Worm (Caenorhabditis elegans) whole organism, L4 larva: Measurements from ENCODE around the gene ZK686.2.

Source experiments
- F44E2.7 ChIP-seq: fragments of 200-800 bp; sonication (Bioruptor generic); IDR thresholded peaks from 2 replicates; pipeline ENCODE4 v2.1.2; 2022; ENCODE audit warnings: missing genetic modification characterization, missing compliant biosample characterization
- Y105C5A.15 ChIP-seq: fragments of 200-800 bp; sonication (Bioruptor generic); IDR thresholded peaks from 2 replicates; pipeline ENCODE4 v1.3.6; 2022; ENCODE audit warnings: missing genetic modification characterization, missing compliant biosample characterization
- Y48G9A.11 ChIP-seq: fragments of 200-800 bp; sonication (Bioruptor generic); IDR thresholded peaks from 2 replicates; pipeline ENCODE4 v1.3.6; 2022; ENCODE audit warnings: missing genetic modification reagents, missing genetic modification characterization, missing compliant biosample characterization
- aha-1 ChIP-seq: fragments of 150-350 bp; peaks from one replicate; lab custom pipeline; 2014; ENCODE audit warnings: missing biosample characterization, missing genetic modification characterization
- ama-1 ChIP-seq: fragments of 150-350 bp; optimal IDR thresholded peaks from 2 replicates; lab custom pipeline; 2014; ENCODE audit warnings: inconsistent platforms, mixed read lengths
- arid-1 ChIP-seq: fragments of 200-800 bp; sonication (Bioruptor generic); conservative IDR thresholded peaks from 2 replicates; pipeline ENCODE4 v1.3.6; 2022; ENCODE audit warnings: missing genetic modification reagents, missing genetic modification characterization, missing compliant biosample characterization
- attf-4 ChIP-seq: sonication (generic microtip); optimal IDR thresholded peaks from 3 replicates; lab custom pipeline; 2017; ENCODE audit warnings: missing biosample characterization, missing genetic modification characterization
- ceh-20 ChIP-seq: fragments of 200-800 bp; sonication (Bioruptor generic); IDR thresholded peaks from 2 replicates; pipeline ENCODE4 v1.3.6; 2022; ENCODE audit warnings: missing genetic modification reagents, missing genetic modification characterization, missing compliant biosample characterization
- ceh-28 ChIP-seq: fragments of 150-350 bp; optimal IDR thresholded peaks from 2 replicates; lab custom pipeline; 2014; ENCODE audit warnings: missing biosample characterization, missing genetic modification reagents, missing genetic modification characterization
- ceh-44 ChIP-seq: fragments of 200-800 bp; sonication (Bioruptor generic); IDR thresholded peaks from 2 replicates; pipeline ENCODE4 v1.3.6; 2022; ENCODE audit warnings: missing genetic modification reagents, missing genetic modification characterization, missing compliant biosample characterization
- ceh-62 ChIP-seq: sonication (generic microtip); optimal IDR thresholded peaks from 2 replicates; lab custom pipeline; 2017; ENCODE audit warnings: missing biosample characterization, missing genetic modification characterization
- ceh-82 ChIP-seq: sonication (generic microtip); optimal IDR thresholded peaks from 2 replicates; lab custom pipeline; 2017; ENCODE audit warnings: missing biosample characterization, missing genetic modification characterization
- ces-1 ChIP-seq: fragments of 150-350 bp; sonication (generic microtip); optimal IDR thresholded peaks from 4 replicates; lab custom pipeline; 2014; ENCODE audit warnings: missing biosample characterization, missing genetic modification reagents, missing genetic modification characterization
- daf-19 ChIP-seq: fragments of 200-800 bp; sonication (Bioruptor generic); conservative IDR thresholded peaks from 2 replicates; pipeline ENCODE4 v1.3.6; 2022; ENCODE audit warnings: missing genetic modification characterization, missing compliant biosample characterization
- dmd-6 ChIP-seq: fragments of 200-800 bp; sonication (Bioruptor generic); IDR thresholded peaks from 2 replicates; pipeline ENCODE4 v1.3.6; 2022; ENCODE audit warnings: missing genetic modification reagents, missing genetic modification characterization, missing compliant biosample characterization
- dpl-1 ChIP-seq: fragments of 150-350 bp; optimal IDR thresholded peaks from 2 replicates; lab custom pipeline; 2014; ENCODE audit warnings: missing biosample characterization, missing genetic modification reagents, missing genetic modification characterization
- duxl-1 ChIP-seq: sonication (generic microtip); optimal IDR thresholded peaks from 2 replicates; lab custom pipeline; 2016; ENCODE audit warnings: mild to moderate bottlenecking, missing genetic modification characterization, moderate library complexity, missing compliant biosample characterization; ENCODE audit not compliant: poor library complexity
- gei-8 ChIP-seq: fragments of 200-800 bp; sonication (Bioruptor generic); optimal IDR thresholded peaks from 2 replicates; lab custom pipeline; 2018; ENCODE audit warnings: mild to moderate bottlenecking, missing genetic modification characterization, missing compliant biosample characterization
- hif-1 ChIP-seq, 2 experiments: sonication (generic microtip); optimal IDR thresholded peaks; 2 replicates each; lab custom pipeline; 2016 to 2017; ENCODE audit warnings: missing compliant biosample characterization in 2 of 2, missing genetic modification characterization in 2 of 2, missing genetic modification reagents in 2 of 2, missing genotype in 2 of 2, mild to moderate bottlenecking in 1 of 2
- hlh-11 ChIP-seq: fragments of 200-800 bp; sonication (Bioruptor generic); optimal IDR thresholded peaks from 2 replicates; lab custom pipeline; 2018; ENCODE audit warnings: mild to moderate bottlenecking, missing genetic modification characterization, missing compliant biosample characterization
- hlh-30 ChIP-seq: sonication (generic microtip); optimal IDR thresholded peaks from 2 replicates; lab custom pipeline; 2017; ENCODE audit warnings: antibody characterized with exemption, mild to moderate bottlenecking, missing genetic modification characterization, missing compliant biosample characterization; ENCODE audit not compliant: insufficient read depth
- hmg-1.1 ChIP-seq: fragments of 200-800 bp; sonication (Bioruptor generic); IDR thresholded peaks from 2 replicates; pipeline ENCODE4 v1.3.6; 2022; ENCODE audit warnings: missing genetic modification reagents, missing genetic modification characterization, missing compliant biosample characterization
- lin-1 ChIP-seq: fragments of 200-800 bp; sonication (Bioruptor generic); IDR thresholded peaks from 2 replicates; pipeline ENCODE4 v1.3.6; 2022; ENCODE audit warnings: missing genetic modification reagents, missing genetic modification characterization, missing compliant biosample characterization
- lin-13 ChIP-seq: fragments of 150-350 bp; optimal IDR thresholded peaks from 2 replicates; lab custom pipeline; 2014; ENCODE audit warnings: missing biosample characterization, missing genetic modification reagents, missing genetic modification characterization
- lin-29 ChIP-seq: fragments of 200-800 bp; sonication (Bioruptor generic); IDR thresholded peaks from 2 replicates; pipeline ENCODE4 v1.3.6; 2022; ENCODE audit warnings: missing genetic modification reagents, missing genetic modification characterization, missing compliant biosample characterization
- lir-3 ChIP-seq: sonication (generic microtip); optimal IDR thresholded peaks from 2 replicates; lab custom pipeline; 2016; ENCODE audit warnings: mild to moderate bottlenecking, missing genetic modification characterization, missing compliant biosample characterization
- mdl-1 ChIP-seq, 2 experiments: fragments of 150-350 bp in 1 of 2; sonication (generic microtip) in 1 of 2; optimal IDR thresholded peaks; 2 replicates each; lab custom pipeline; 2014 to 2017; ENCODE audit warnings: missing biosample characterization in 2 of 2, missing genetic modification characterization in 2 of 2
- mdt-29 ChIP-seq: fragments of 200-800 bp; sonication (Bioruptor generic); IDR thresholded peaks from 2 replicates; pipeline ENCODE4 v1.3.6; 2022; ENCODE audit warnings: missing genetic modification reagents, missing genetic modification characterization, missing compliant biosample characterization
- mep-1 ChIP-seq: fragments of 150-350 bp; sonication (generic microtip); optimal IDR thresholded peaks from 3 replicates; lab custom pipeline; 2014; ENCODE audit warnings: missing biosample characterization, missing genetic modification characterization
- mxl-2 ChIP-seq: fragments of 200-800 bp; sonication (Bioruptor generic); conservative IDR thresholded peaks from 2 replicates; pipeline ENCODE4 v1.3.6; 2022; ENCODE audit warnings: missing genetic modification reagents, missing genetic modification characterization, missing compliant biosample characterization
- nhr-102 ChIP-seq: sonication (generic microtip); optimal IDR thresholded peaks from 2 replicates; lab custom pipeline; 2016; ENCODE audit warnings: mild to moderate bottlenecking, missing genetic modification characterization, moderate library complexity, missing compliant biosample characterization
- nhr-237 ChIP-seq: sonication (generic microtip); optimal IDR thresholded peaks from 2 replicates; lab custom pipeline; 2017; ENCODE audit warnings: missing biosample characterization, missing genetic modification characterization
- nhr-25 ChIP-seq: sonication (generic microtip); optimal IDR thresholded peaks from 2 replicates; lab custom pipeline; 2017; ENCODE audit warnings: missing genetic modification characterization, mild to moderate bottlenecking, missing compliant biosample characterization, antibody characterized with exemption, moderate library complexity, borderline replicate concordance; ENCODE audit not compliant: insufficient read depth
- nhr-42 ChIP-seq: fragments of 200-800 bp; sonication (Bioruptor generic); IDR thresholded peaks from 2 replicates; pipeline ENCODE4 v1.3.6; 2022; ENCODE audit warnings: missing genetic modification characterization, missing compliant biosample characterization
- nhr-48 ChIP-seq: sonication (generic microtip); optimal IDR thresholded peaks from 2 replicates; lab custom pipeline; 2016; ENCODE audit warnings: mild to moderate bottlenecking, missing genetic modification characterization, missing compliant biosample characterization
- nhr-6 ChIP-seq: fragments of 150-350 bp; optimal IDR thresholded peaks from 2 replicates; lab custom pipeline; 2014; ENCODE audit warnings: missing biosample characterization, missing genetic modification characterization
- nhr-77 ChIP-seq: fragments of 150-350 bp; optimal IDR thresholded peaks from 2 replicates; lab custom pipeline; 2014; ENCODE audit warnings: missing biosample characterization, missing genetic modification characterization
- php-3 ChIP-seq: fragments of 200-800 bp; sonication (Bioruptor generic); IDR thresholded peaks from 2 replicates; pipeline ENCODE4 v1.3.6; 2022; ENCODE audit warnings: missing genetic modification reagents, missing genetic modification characterization, missing compliant biosample characterization
- pqm-1 ChIP-seq: sonication (generic microtip); optimal IDR thresholded peaks from 2 replicates; lab custom pipeline; 2017; ENCODE audit warnings: missing biosample characterization, missing genetic modification characterization
- tag-97 ChIP-seq: fragments of 200-800 bp; sonication (Bioruptor generic); IDR thresholded peaks from 2 replicates; pipeline ENCODE4 v1.3.6; 2022; ENCODE audit warnings: missing genetic modification characterization, missing compliant biosample characterization
- tra-1 ChIP-seq: fragments of 200-800 bp; sonication (Bioruptor generic); IDR thresholded peaks from 2 replicates; pipeline ENCODE4 v1.3.6; 2022; ENCODE audit warnings: missing genetic modification reagents, missing genetic modification characterization, missing compliant biosample characterization
- zfp-3 ChIP-seq: fragments of 200-800 bp; sonication (Bioruptor generic); conservative IDR thresholded peaks from 2 replicates; pipeline ENCODE4 v1.3.6; 2022; ENCODE audit warnings: missing genetic modification reagents, missing genetic modification characterization, missing compliant biosample characterization
- zip-11 ChIP-seq: fragments of 200-800 bp; sonication (Bioruptor generic); IDR thresholded peaks from 2 replicates; pipeline ENCODE4 v1.3.6; 2022; ENCODE audit warnings: missing genetic modification characterization, missing compliant biosample characterization

The ZK686.2 gene

DNA sequence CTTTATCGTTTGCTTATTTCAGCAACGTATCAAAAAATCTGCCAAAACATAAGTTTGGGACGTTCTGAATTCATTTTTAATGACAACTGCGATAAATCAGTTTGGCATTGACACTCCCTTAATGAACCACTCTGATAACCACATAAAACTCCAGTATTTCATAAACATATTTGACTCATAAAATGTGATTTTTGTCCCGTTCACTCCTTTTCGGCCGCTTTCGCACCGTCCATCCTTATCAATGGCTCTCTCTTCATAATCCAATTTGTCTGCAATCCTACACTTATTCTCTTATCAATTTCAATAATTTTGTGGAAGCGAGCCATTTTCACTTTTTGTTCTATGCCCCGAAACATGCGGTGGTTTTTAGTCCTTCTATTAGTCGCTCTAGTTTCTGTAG, 7.3 kb downstream of the ZK686.2 start, which contains the start of gene pcp-1 (continued):
- TF ChIP-seq lin-13 (GFP tag; lab: Kevin White, UChicago) (no peak), hlh-11 (tag; lab: Kevin White, UChicago) (peak; percentile 90), lin-1 (GFP tag; lab: Robert Waterston, UW) (peak; percentile 86), mdt-29 (GFP tag; lab: Robert Waterston, UW) (no peak), nhr-77 (tag; lab: Kevin White, UChicago) (peak; percentile 65), php-3 (GFP tag; lab: Robert Waterston, UW) (peak; percentile 98)

DNA sequence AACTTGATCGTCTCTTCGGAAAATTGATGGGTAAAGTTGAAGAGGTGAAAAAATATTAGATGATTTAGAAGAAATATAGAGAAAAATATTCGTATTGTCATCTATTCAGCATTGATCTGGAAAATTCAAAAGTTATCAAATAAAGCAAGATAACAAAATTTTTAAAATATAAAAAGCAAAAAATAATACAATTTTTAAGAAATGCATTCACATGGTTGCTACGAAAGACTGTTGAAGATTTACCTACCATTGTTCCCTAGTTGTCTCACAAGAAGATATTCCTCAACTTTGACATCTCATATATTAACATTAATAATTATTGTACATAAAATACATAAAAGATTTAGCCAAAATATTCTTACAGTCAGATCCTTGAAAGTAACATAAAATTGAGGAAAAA, 11.5 kb downstream of the ZK686.2 start, which contains the start of gene cdh-3:
TSS of gene cdh-3 (minus strand) at position 101 of the 400 bp plus-strand sequence.
- TF ChIP-seq Y48G9A.11 (GFP tag; lab: Robert Waterston, UW) (no peak), lin-29 (GFP tag; lab: Robert Waterston, UW) (no peak), tag-97 (no peak), lin-1 (GFP tag; lab: Robert Waterston, UW) (no peak), ces-1 (GFP tag; lab: Kevin White, UChicago) (no peak), ceh-44 (GFP tag; lab: Robert Waterston, UW) (no peak), mxl-2 (GFP tag; lab: Robert Waterston, UW) (no peak)

DNA sequence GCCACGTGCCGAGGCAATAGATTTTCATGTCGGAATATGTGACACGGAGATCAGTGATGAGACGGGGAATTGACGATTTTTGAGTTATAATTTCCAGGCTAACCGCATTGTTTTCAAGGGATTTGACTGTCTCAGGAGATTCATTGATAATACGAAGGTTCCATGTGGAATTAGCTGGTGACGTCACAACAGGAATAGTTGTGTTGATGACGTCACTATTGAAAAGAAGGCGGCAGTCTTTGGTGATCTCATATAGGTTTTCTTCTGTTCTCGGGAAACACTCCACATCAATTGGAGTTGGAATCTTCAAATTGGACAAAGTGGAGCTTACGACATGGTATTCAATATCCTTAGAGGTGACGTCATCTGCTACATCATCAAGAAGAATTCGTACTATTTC, 22.7 kb downstream of the ZK686.2 start:
- no peak for TF ChIP-seq php-3 (GFP tag; lab: Robert Waterston, UW)
- TF ChIP-seq nhr-25 (tag; lab: Kevin White, UChicago): no peak
- TF ChIP-seq hif-1 (tag; optimal IDR thresholded peaks at IDR 0.05; lab: Kevin White, UChicago): no peak
- no peak for TF ChIP-seq nhr-77 (tag; lab: Kevin White, UChicago)
- TF ChIP-seq nhr-237: no peak
- TF ChIP-seq ceh-82 (tag; lab: Kevin White, UChicago): no peak
- no peak for TF ChIP-seq mdl-1 (tag; optimal IDR thresholded peaks at IDR 0.05; lab: Kevin White, UChicago)
- TF ChIP-seq daf-19 (GFP tag; lab: Robert Waterston, UW): no peak
- TF ChIP-seq aha-1 (tag; lab: Kevin White, UChicago): no peak
- no peak for TF ChIP-seq hmg-1.1 (GFP tag; lab: Robert Waterston, UW)
- TF ChIP-seq lir-3 (tag; lab: Kevin White, UChicago): no peak
- TF ChIP-seq zfp-3: no peak
- no peak for TF ChIP-seq ceh-28
- TF ChIP-seq arid-1: no peak
- TF ChIP-seq F44E2.7 (GFP tag; lab: Robert Waterston, UW): no peak

DNA sequence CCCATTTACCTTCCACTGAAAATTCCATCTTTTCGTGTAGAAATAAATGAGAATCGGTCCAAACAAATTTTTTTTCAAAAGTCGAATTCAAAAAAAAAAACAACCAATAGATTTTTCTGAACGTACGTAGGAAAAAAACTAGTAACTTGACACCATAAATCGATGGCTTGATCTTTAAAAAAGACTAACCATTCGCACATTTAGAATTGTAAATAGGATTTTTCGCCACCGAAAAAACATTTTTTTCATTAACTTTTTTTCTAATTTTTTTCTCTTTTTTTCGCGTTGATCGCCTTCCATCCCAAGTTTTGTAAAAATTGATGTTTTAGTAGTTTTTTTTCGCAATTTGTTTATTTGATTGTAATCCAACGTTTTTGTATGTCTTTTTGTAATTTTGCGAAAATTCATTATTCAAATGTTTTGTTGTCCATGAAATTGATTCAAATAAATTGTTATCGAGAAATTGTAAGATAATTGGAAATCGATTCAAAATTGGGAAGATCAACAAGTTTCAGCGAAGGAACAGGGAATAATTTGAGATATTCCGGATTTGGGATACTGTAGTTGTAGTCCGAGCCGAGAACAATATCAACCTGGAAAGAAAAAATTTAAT, 28.1 kb downstream of the ZK686.2 start:
- TF ChIP-seq ceh-20 (0 out of 2 replicates have a peak, but pooled peaks have one; percentile 8), nhr-77 (tag; lab: Kevin White, UChicago) (peak; percentile 67), ama-1 (lab: Kevin White, UChicago) (no peak), attf-4 (tag; lab: Kevin White, UChicago) (no peak), arid-1 (peak; percentile 46), hlh-11 (tag; lab: Kevin White, UChicago) (no peak), tag-97 (0 out of 2 replicates have a peak, but pooled peaks have one; percentile 6), pqm-1 (tag; lab: Kevin White, UChicago) (no peak), nhr-6 (tag; lab: Kevin White, UChicago) (no peak), nhr-102 (tag; lab: Kevin White, UChicago) (peak; percentile 27), duxl-1 (tag; lab: Kevin White, UChicago) (peak; percentile 44), zfp-3 (peak; percentile 42; the same call in 1 of the 2 replicates), dmd-6 (GFP tag; lab: Robert Waterston, UW) (no peak), ceh-62 (tag; lab: Kevin White, UChicago) (no peak), lin-1 (GFP tag; lab: Robert Waterston, UW) (no peak), tra-1 (GFP tag; lab: Robert Waterston, UW) (peak; percentile 4; the same call in 1 of the 2 replicates), nhr-48 (tag; lab: Kevin White, UChicago) (no peak), hif-1 (tag; optimal IDR thresholded peaks at IDR 0.05; lab: Kevin White, UChicago) (peak in 1 of 2 experiments; percentile 34), Y105C5A.15 (GFP tag; lab: Robert Waterston, UW) (0 out of 2 replicates have a peak, but pooled peaks have one; percentile 44), hlh-30 (tag; lab: Kevin White, UChicago) (peak; percentile 12), mxl-2 (GFP tag; lab: Robert Waterston, UW) (no peak), mep-1 (peak; percentile 20), nhr-42 (GFP tag; lab: Robert Waterston, UW) (0 out of 2 replicates have a peak, but pooled peaks have one; percentile 35), gei-8 (GFP tag; lab: Kevin White, UChicago) (peak; percentile 56), dpl-1 (GFP tag; lab: Kevin White, UChicago) (no peak), ces-1 (GFP tag; lab: Kevin White, UChicago) (no peak), zip-11 (GFP tag; lab: Robert Waterston, UW) (no peak)
